Fruit fly (Drosophila melanogaster) whole organism, embryonic: ENCODE data around the gene CG10214.

ENCODE experiments used
- Adf1 ChIP-seq: fragments of 200-800 bp; sonication (Bioruptor generic); IDR thresholded peaks from 2 replicates; pipeline ENCODE4 v1.3.6; 2022; ENCODE audit warnings: missing biosample characterization, missing genetic modification characterization
- Atf3 ChIP-seq: fragments of 200-800 bp; sonication (Bioruptor generic); optimal IDR thresholded peaks from 3 replicates; lab custom pipeline; 2016; ENCODE audit warnings: missing biosample characterization, missing genetic modification characterization
- CG10543 ChIP-seq: fragments of 200-800 bp; sonication (Bioruptor generic); optimal IDR thresholded peaks from 3 replicates; lab custom pipeline; 2017; ENCODE audit warnings: missing biosample characterization, mild to moderate bottlenecking, missing genetic modification characterization, moderate library complexity
- CG13296 ChIP-seq: fragments of 200-800 bp; sonication (Bioruptor generic); optimal IDR thresholded peaks from 3 replicates; lab custom pipeline; 2018; ENCODE audit warnings: missing biosample characterization, mild to moderate bottlenecking, missing genetic modification characterization
- CG15601 ChIP-seq: fragments of 200-800 bp; sonication (Bioruptor generic); optimal IDR thresholded peaks from 3 replicates; lab custom pipeline; 2019; ENCODE audit warnings: missing biosample characterization, mild to moderate bottlenecking, missing genetic modification characterization, moderate library complexity
- CG16779 ChIP-seq: fragments of 200-800 bp; sonication (Bioruptor generic); IDR thresholded peaks from 2 replicates; pipeline ENCODE4 v1.3.6; 2022; ENCODE audit warnings: missing biosample characterization, missing genetic modification characterization
- CG17385 ChIP-seq: fragments of 200-800 bp; sonication (Bioruptor generic); optimal IDR thresholded peaks from 3 replicates; lab custom pipeline; 2018; ENCODE audit warnings: missing biosample characterization, mild to moderate bottlenecking, missing genetic modification characterization
- CG17829 ChIP-seq: fragments of 200-800 bp; optimal IDR thresholded peaks from 2 replicates; lab custom pipeline; 2019; ENCODE audit warnings: missing biosample characterization, mild to moderate bottlenecking, missing genetic modification characterization, moderate library complexity
- CG18262 ChIP-seq: fragments of 200-800 bp; optimal IDR thresholded peaks from 3 replicates; lab custom pipeline; 2019; ENCODE audit warnings: missing biosample characterization, mild to moderate bottlenecking, missing genetic modification characterization, moderate library complexity
- CG18764 ChIP-seq: fragments of 200-800 bp; sonication (Bioruptor generic); optimal IDR thresholded peaks from 3 replicates; lab custom pipeline; 2016; ENCODE audit warnings: missing biosample characterization, missing genetic modification characterization
- CG2712 ChIP-seq: fragments of 200-800 bp; optimal IDR thresholded peaks from 3 replicates; lab custom pipeline; 2019; ENCODE audit warnings: missing biosample characterization, mild to moderate bottlenecking, missing genetic modification characterization, moderate library complexity
- CG3163 ChIP-seq: fragments of 200-800 bp; sonication (Bioruptor generic); optimal IDR thresholded peaks from 3 replicates; lab custom pipeline; 2016; ENCODE audit warnings: missing biosample characterization, missing genetic modification characterization
- CG34376 ChIP-seq: fragments of 200-800 bp; sonication (Bioruptor generic); optimal IDR thresholded peaks from 2 replicates; lab custom pipeline; 2018; ENCODE audit warnings: missing biosample characterization, mild to moderate bottlenecking, missing genetic modification characterization
- CG3838 ChIP-seq: fragments of 200-800 bp; sonication (Bioruptor generic); optimal IDR thresholded peaks from 3 replicates; lab custom pipeline; 2016; ENCODE audit warnings: missing biosample characterization, missing genetic modification characterization
- CG4424 ChIP-seq: fragments of 200-800 bp; sonication (Bioruptor generic); optimal IDR thresholded peaks from 3 replicates; lab custom pipeline; 2016; ENCODE audit warnings: missing biosample characterization, missing genetic modification characterization
- CG4707 ChIP-seq: fragments of 200-800 bp; sonication (Bioruptor generic); optimal IDR thresholded peaks from 2 replicates; lab custom pipeline; 2018; ENCODE audit warnings: missing biosample characterization, mild to moderate bottlenecking, missing genetic modification characterization, moderate library complexity
- CG5245 ChIP-seq: fragments of 200-800 bp; sonication (Bioruptor generic); optimal IDR thresholded peaks from 3 replicates; lab custom pipeline; 2016; ENCODE audit warnings: missing biosample characterization, missing genetic modification characterization
- CG6254 ChIP-seq: fragments of 200-800 bp; sonication (Bioruptor generic); optimal IDR thresholded peaks from 3 replicates; lab custom pipeline; 2017; ENCODE audit warnings: mild to moderate bottlenecking, missing biosample characterization, missing genetic modification reagents, missing genetic modification characterization
- CG7839 ChIP-seq: fragments of 200-800 bp; sonication (Bioruptor generic); optimal IDR thresholded peaks from 3 replicates; lab custom pipeline; 2018; ENCODE audit warnings: missing biosample characterization, mild to moderate bottlenecking, missing genetic modification characterization, moderate library complexity
- CG8290 ChIP-seq, 3 experiments: fragments of 200-800 bp; sonication (Bioruptor generic); optimal IDR thresholded peaks; 2 replicates each; lab custom pipeline; 2016 to 2019; ENCODE audit warnings: missing biosample characterization in 3 of 3, missing genetic modification characterization in 3 of 3, mild to moderate bottlenecking in 2 of 3, moderate library complexity in 1 of 3
- CTCF ChIP-seq: fragments of 200-800 bp; sonication (Bioruptor generic); optimal IDR thresholded peaks from 2 replicates; lab custom pipeline; 2017; ENCODE audit warnings: missing biosample characterization, mild to moderate bottlenecking, missing genetic modification characterization, moderate library complexity
- D19A ChIP-seq: fragments of 200-800 bp; optimal IDR thresholded peaks from 3 replicates; lab custom pipeline; 2019; ENCODE audit warnings: missing biosample characterization, mild to moderate bottlenecking, missing genetic modification characterization, moderate library complexity
- HLHmδ ChIP-seq: fragments of 200-800 bp; sonication (Bioruptor generic); optimal IDR thresholded peaks from 2 replicates; lab custom pipeline; 2018; ENCODE audit warnings: missing biosample characterization, mild to moderate bottlenecking, missing genetic modification characterization, moderate library complexity
- Lim3 ChIP-seq: fragments of 200-800 bp; sonication (Bioruptor generic); IDR thresholded peaks from 2 replicates; pipeline ENCODE4 v1.3.6; 2022; ENCODE audit warnings: missing biosample characterization, missing genetic modification characterization
- Mes4 ChIP-seq: fragments of 200-800 bp; sonication (Bioruptor generic); optimal IDR thresholded peaks from 2 replicates; lab custom pipeline; 2016; ENCODE audit warnings: missing biosample characterization, missing genetic modification characterization
- ab ChIP-seq: fragments of 200-800 bp; sonication (Bioruptor generic); optimal IDR thresholded peaks from 2 replicates; lab custom pipeline; 2016; ENCODE audit warnings: missing biosample characterization, missing genetic modification characterization
- abd-A ChIP-seq: fragments of 200-800 bp; sonication (Bioruptor generic); optimal IDR thresholded peaks from 3 replicates; lab custom pipeline; 2019; ENCODE audit warnings: missing biosample characterization, mild to moderate bottlenecking, missing genetic modification characterization, moderate library complexity
- al ChIP-seq: fragments of 200-800 bp; sonication (Bioruptor generic); IDR thresholded peaks from 2 replicates; pipeline ENCODE4 v1.3.6; 2022; ENCODE audit warnings: missing biosample characterization, missing genetic modification characterization
- ara ChIP-seq: fragments of 200-800 bp; sonication (Bioruptor generic); IDR thresholded peaks from 2 replicates; pipeline ENCODE4 v1.3.6; 2022; ENCODE audit warnings: missing biosample characterization, missing genetic modification characterization
- caup ChIP-seq: fragments of 200-800 bp; sonication (Bioruptor generic); optimal IDR thresholded peaks from 3 replicates; lab custom pipeline; 2017; ENCODE audit warnings: missing biosample characterization, mild to moderate bottlenecking, missing genetic modification characterization, moderate library complexity; ENCODE audit not compliant: severe bottlenecking
- ci ChIP-seq: fragments of 200-800 bp; sonication (Bioruptor generic); IDR thresholded peaks from 3 replicates; pipeline ENCODE4 v1.3.6; 2022; ENCODE audit warnings: missing biosample characterization, missing genetic modification characterization
- fd3F ChIP-seq: fragments of 200-800 bp; sonication (Bioruptor generic); optimal IDR thresholded peaks from 2 replicates; lab custom pipeline; 2018; ENCODE audit warnings: missing biosample characterization, mild to moderate bottlenecking, missing genetic modification characterization, moderate library complexity
- jigr1 ChIP-seq: fragments of 200-800 bp; sonication (Bioruptor generic); IDR thresholded peaks from 3 replicates; pipeline ENCODE4 v1.3.6; 2022; ENCODE audit warnings: missing biosample characterization, missing genetic modification characterization
- lab ChIP-seq: fragments of 200-800 bp; sonication (Bioruptor generic); optimal IDR thresholded peaks from 3 replicates; lab custom pipeline; 2017; ENCODE audit warnings: missing biosample characterization, missing genetic modification characterization, mild to moderate bottlenecking, moderate library complexity, missing genetic modification reagents
- mam ChIP-seq: fragments of 200-800 bp; sonication (Bioruptor generic); optimal IDR thresholded peaks from 3 replicates; lab custom pipeline; 2016; ENCODE audit warnings: missing biosample characterization, missing genetic modification characterization
- nmo ChIP-seq: fragments of 200-800 bp; sonication (Bioruptor generic); optimal IDR thresholded peaks from 2 replicates; lab custom pipeline; 2018; ENCODE audit warnings: missing biosample characterization, mild to moderate bottlenecking, missing genetic modification characterization, moderate library complexity
- odd ChIP-seq: fragments of 200-800 bp; sonication (Bioruptor generic); optimal IDR thresholded peaks from 2 replicates; lab custom pipeline; 2017; ENCODE audit warnings: missing biosample characterization, mild to moderate bottlenecking, missing genetic modification characterization
- repo ChIP-seq: fragments of 200-800 bp; sonication (Bioruptor generic); optimal IDR thresholded peaks from 2 replicates; lab custom pipeline; 2016; ENCODE audit warnings: missing biosample characterization, missing genetic modification characterization
- ssp ChIP-seq: fragments of 200-800 bp; sonication (Bioruptor generic); IDR thresholded peaks from 2 replicates; pipeline ENCODE4 v1.3.6; 2022; ENCODE audit warnings: missing biosample characterization, missing genetic modification characterization
- tap ChIP-seq: fragments of 200-800 bp; optimal IDR thresholded peaks from 3 replicates; lab custom pipeline; 2019; ENCODE audit warnings: missing biosample characterization, mild to moderate bottlenecking, missing genetic modification characterization, moderate library complexity
- trem ChIP-seq: fragments of 200-800 bp; optimal IDR thresholded peaks from 3 replicates; lab custom pipeline; 2019; ENCODE audit warnings: missing biosample characterization, mild to moderate bottlenecking, missing genetic modification characterization, moderate library complexity
- usp ChIP-seq: fragments of >200 bp; optimal IDR thresholded peaks from 2 replicates; lab custom pipeline; 2017; ENCODE audit warnings: missing biosample characterization, missing genetic modification characterization

CG10214 gene

dm6 chr3R:23721936-23722335 is 45.4 kb downstream of the CG10214 start (continued):
- TF ChIP-seq CG8290 (GFP tag; optimal IDR thresholded peaks at IDR 0.05; lab: Kevin White, UChicago) (peak; percentile 6), CG8290 (tag; optimal IDR thresholded peaks at IDR 0.05; lab: Kevin White, UChicago) (peak in 1 of 2 experiments; percentile 46), mam (GFP tag; lab: Kevin White, UChicago) (peak; percentile 19), al (GFP tag; lab: Robert Waterston, UW) (no peak), CG18764 (GFP tag; lab: Kevin White, UChicago) (no peak), CG10543 (GFP tag; lab: Kevin White, UChicago) (no peak), CG6254 (GFP tag; lab: Kevin White, UChicago) (no peak), CG16779 (no peak), Mes4 (GFP tag; lab: Kevin White, UChicago) (no peak), CG5245 (peak; percentile 36), CG4424 (GFP tag; lab: Kevin White, UChicago) (peak; percentile 22), jigr1 (GFP tag; lab: Robert Waterston, UW) (peak; percentile 48; the same call in 1 of the 3 replicates), lab (peak; percentile 10), ci (GFP tag; lab: Robert Waterston, UW) (0 out of 3 replicates have a peak, but pooled peaks have one; percentile 26), CTCF (GFP tag; lab: Kevin White, UChicago) (peak; percentile 98), Lim3 (GFP tag; lab: Robert Waterston, UW) (no peak), CG2712 (tag; lab: Kevin White, UChicago) (peak; percentile 53), Atf3 (GFP tag; lab: Kevin White, UChicago) (no peak), CG4707 (GFP tag; lab: Kevin White, UChicago) (no peak), usp (GFP tag; lab: Kevin White, UChicago) (no peak), caup (GFP tag; lab: Kevin White, UChicago) (no peak), CG13296 (GFP tag; lab: Kevin White, UChicago) (peak; percentile 19), HLHmδ (GFP tag; lab: Kevin White, UChicago) (no peak), CG17829 (peak; percentile 63), odd (no peak), ab (GFP tag; lab: Kevin White, UChicago) (no peak), CG18262 (tag; lab: Kevin White, UChicago) (peak; percentile 26), Adf1 (GFP tag; lab: Robert Waterston, UW) (no peak), trem (tag; lab: Kevin White, UChicago) (peak; percentile 26), CG3838 (GFP tag; lab: Kevin White, UChicago) (no peak), CG3163 (GFP tag; lab: Kevin White, UChicago) (no peak), CG34376 (GFP tag; lab: Kevin White, UChicago) (no peak), CG15601 (peak; percentile 52), abd-A (peak; percentile 63), tap (tag; lab: Kevin White, UChicago) (peak; percentile 22), CG7839 (tag; lab: Kevin White, UChicago) (peak; percentile 35), nmo (GFP tag; lab: Kevin White, UChicago) (peak; percentile 50), fd3F (GFP tag; lab: Kevin White, UChicago) (peak; percentile 25)

dm6 chr3R:23721525-23721924 is 45.8 kb downstream of the CG10214 start, which contains the start of gene CG10232:
CG10232 (minus strand) TSS chr3R:23721625.
- no peak for TF ChIP-seq ara (GFP tag; lab: Robert Waterston, UW)
- no peak for TF ChIP-seq ssp
- TF ChIP-seq repo (GFP tag; lab: Kevin White, UChicago) = no peak
- TF ChIP-seq CG17385 (GFP tag; lab: Kevin White, UChicago) = no peak
- no peak for TF ChIP-seq D19A (tag; lab: Kevin White, UChicago)
